Fruit fly (Drosophila melanogaster): ENCODE data around the gene CG7379.

CG7379 gene

DNA sequence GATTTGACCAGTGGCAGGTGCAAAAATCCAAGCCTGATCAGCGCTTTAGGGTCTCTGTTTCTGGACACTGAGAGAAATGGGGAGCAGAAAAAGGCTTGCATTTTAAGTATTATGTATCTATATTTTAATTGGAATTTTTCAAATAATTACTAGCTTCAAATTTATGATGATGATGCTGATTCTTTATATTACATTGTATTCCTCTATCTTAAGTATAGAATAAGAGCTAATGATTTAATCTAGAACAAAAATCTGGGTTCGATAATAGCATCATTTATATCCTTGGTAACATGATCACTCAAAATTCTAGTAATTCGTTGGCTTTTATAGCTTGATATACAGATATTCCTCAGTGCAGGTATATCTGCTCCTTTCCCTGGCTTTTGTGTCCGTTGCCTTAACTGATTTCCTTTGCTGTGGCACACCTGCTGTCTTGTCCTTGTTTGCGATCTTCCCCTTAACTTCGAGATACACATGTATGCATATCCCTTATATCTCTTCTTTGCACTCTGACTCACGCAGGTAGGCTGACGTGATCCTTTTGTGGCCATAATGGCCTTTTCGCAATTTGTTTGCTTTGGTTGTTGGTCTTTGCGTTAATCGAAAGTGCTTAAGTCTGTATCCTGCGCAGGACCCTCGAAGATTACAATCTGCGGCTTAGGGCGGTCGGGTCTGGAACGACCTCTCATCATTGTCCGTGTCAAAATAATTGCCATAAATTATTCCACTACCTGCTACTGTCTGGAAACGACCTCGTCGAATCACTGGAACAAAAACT lies 27.9 kb upstream of the CG7379 start:
- TF ChIP-seq CG8301 (tag; optimal IDR thresholded peaks at IDR 0.05): no peak
- no peak for TF ChIP-seq EcR (GFP tag; optimal IDR thresholded peaks at IDR 0.05)
- TF ChIP-seq D1 (tag; optimal IDR thresholded peaks at IDR 0.05): no peak
- no peak for TF ChIP-seq CG12605 (GFP tag; IDR thresholded peaks at IDR 0.05)
- TF ChIP-seq gl (tag; optimal IDR thresholded peaks at IDR 0.05): no peak
- peak; percentile 52 for TF ChIP-seq CG15710 (tag; optimal IDR thresholded peaks at IDR 0.05)
- no peak for TF ChIP-seq fd96Ca (GFP tag; IDR thresholded peaks at IDR 0.05)
- peak; percentile 33 for TF ChIP-seq CG9948 (tag; optimal IDR thresholded peaks at IDR 0.05)
- peak; percentile 52 for TF ChIP-seq Snoo (tag; optimal IDR thresholded peaks at IDR 0.05)
- no peak for TF ChIP-seq CG32121 (GFP tag; IDR thresholded peaks at IDR 0.05)
- no peak for TF ChIP-seq rn (GFP tag; IDR thresholded peaks at IDR 0.05)
- no peak for TF ChIP-seq CG4496 (GFP tag; IDR thresholded peaks at IDR 0.05)
- peak; percentile 62 for TF ChIP-seq CG8159 (tag; optimal IDR thresholded peaks at IDR 0.05)
- TF ChIP-seq Ets98B (GFP tag; IDR thresholded peaks at IDR 0.05): no peak
- TF ChIP-seq Pif1B (GFP tag; optimal IDR thresholded peaks at IDR 0.05): peak; percentile 31
- TF ChIP-seq CG34367 (tag; optimal IDR thresholded peaks at IDR 0.05): peak; percentile 10
- no peak for TF ChIP-seq CG10348 (GFP tag; IDR thresholded peaks at IDR 0.05)
- peak; percentile 73 for TF ChIP-seq CG17806 (tag; optimal IDR thresholded peaks at IDR 0.05)
- no peak for TF ChIP-seq CG13204 (GFP tag; optimal IDR thresholded peaks at IDR 0.05)
- TF ChIP-seq Pif1A (GFP tag; optimal IDR thresholded peaks at IDR 0.05): peak; percentile 35
- peak; percentile 21 for TF ChIP-seq CG14655 (GFP tag; optimal IDR thresholded peaks at IDR 0.05)

DNA sequence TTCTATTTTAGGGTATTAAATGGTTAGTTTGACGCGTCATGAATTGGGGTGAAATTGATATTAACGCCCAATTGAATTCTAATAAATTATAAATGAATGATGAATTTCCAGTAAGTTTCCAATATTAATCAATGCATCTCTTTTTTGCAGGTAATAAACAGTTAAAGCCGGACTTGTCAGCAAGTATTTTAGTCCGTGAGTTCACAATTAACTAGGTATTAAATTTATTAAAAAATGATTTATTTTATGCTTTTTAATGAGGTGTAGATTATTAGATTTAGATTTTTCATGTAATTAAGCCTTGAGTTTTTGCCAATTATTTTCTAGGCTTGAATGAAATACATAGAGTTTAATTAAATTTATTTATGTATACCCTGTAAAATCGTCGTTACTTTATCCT lies 23.6 kb upstream of the CG7379 start:
- TF ChIP-seq CG12605 (GFP tag; IDR thresholded peaks at IDR 0.05): no peak
- TF ChIP-seq rn (GFP tag; IDR thresholded peaks at IDR 0.05): no peak
- no peak for TF ChIP-seq CG32121 (GFP tag; IDR thresholded peaks at IDR 0.05)
- no peak for TF ChIP-seq CG14655 (GFP tag; optimal IDR thresholded peaks at IDR 0.05)
- TF ChIP-seq CG13204 (GFP tag; optimal IDR thresholded peaks at IDR 0.05): no peak
- TF ChIP-seq CG9948 (tag; optimal IDR thresholded peaks at IDR 0.05): no peak
- TF ChIP-seq CG8159 (tag; optimal IDR thresholded peaks at IDR 0.05): no peak
- TF ChIP-seq CG8301 (tag; optimal IDR thresholded peaks at IDR 0.05): no peak
- TF ChIP-seq fd96Ca (GFP tag; IDR thresholded peaks at IDR 0.05): no peak
- no peak for TF ChIP-seq Snoo (tag; optimal IDR thresholded peaks at IDR 0.05)
- TF ChIP-seq D1 (tag; optimal IDR thresholded peaks at IDR 0.05): no peak
- TF ChIP-seq gl (tag; optimal IDR thresholded peaks at IDR 0.05): no peak
- TF ChIP-seq CG15710 (tag; optimal IDR thresholded peaks at IDR 0.05): no peak
- TF ChIP-seq CG34367 (tag; optimal IDR thresholded peaks at IDR 0.05): no peak
- TF ChIP-seq Pif1B (GFP tag; optimal IDR thresholded peaks at IDR 0.05): no peak
- no peak for TF ChIP-seq CG4496 (GFP tag; IDR thresholded peaks at IDR 0.05)
- TF ChIP-seq Ets98B (GFP tag; IDR thresholded peaks at IDR 0.05): no peak

DNA sequence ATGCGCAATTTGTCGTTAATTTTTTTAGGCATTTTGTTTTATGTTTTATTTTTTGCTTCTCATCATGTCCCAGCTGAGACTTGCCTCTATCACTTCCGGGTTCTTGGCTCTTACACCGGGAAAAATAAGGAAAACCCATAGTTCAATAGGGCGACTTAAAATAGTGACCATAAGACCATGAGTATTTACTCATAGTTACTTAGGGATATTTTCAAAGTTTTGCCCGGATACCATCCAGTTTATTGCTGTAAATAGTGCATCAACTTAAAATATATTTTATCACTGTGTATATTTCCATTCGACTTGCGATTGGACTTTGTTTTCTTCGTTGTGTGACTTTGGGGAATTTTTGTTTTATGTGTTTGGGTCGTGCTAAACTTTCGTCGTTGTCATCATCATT lies 20.7 kb upstream of the CG7379 start:
- TF ChIP-seq CG9948 (tag; optimal IDR thresholded peaks at IDR 0.05) (no peak), Pif1B (GFP tag; optimal IDR thresholded peaks at IDR 0.05) (no peak), Ets98B (GFP tag; IDR thresholded peaks at IDR 0.05) (no peak), Snoo (tag; optimal IDR thresholded peaks at IDR 0.05) (no peak), gl (tag; optimal IDR thresholded peaks at IDR 0.05) (no peak), CG32121 (GFP tag; IDR thresholded peaks at IDR 0.05) (no peak), CG13204 (GFP tag; optimal IDR thresholded peaks at IDR 0.05) (no peak), CG10348 (GFP tag; IDR thresholded peaks at IDR 0.05) (no peak), EcR (GFP tag; optimal IDR thresholded peaks at IDR 0.05) (no peak), CG8301 (tag; optimal IDR thresholded peaks at IDR 0.05) (no peak), CG4496 (GFP tag; IDR thresholded peaks at IDR 0.05) (no peak), CG8159 (tag; optimal IDR thresholded peaks at IDR 0.05) (no peak), CG17806 (tag; optimal IDR thresholded peaks at IDR 0.05) (no peak), CG34367 (tag; optimal IDR thresholded peaks at IDR 0.05) (no peak), D1 (tag; optimal IDR thresholded peaks at IDR 0.05) (no peak), CG12605 (GFP tag; IDR thresholded peaks at IDR 0.05) (no peak), rn (GFP tag; IDR thresholded peaks at IDR 0.05) (no peak), fd96Ca (GFP tag; IDR thresholded peaks at IDR 0.05) (no peak)

DNA sequence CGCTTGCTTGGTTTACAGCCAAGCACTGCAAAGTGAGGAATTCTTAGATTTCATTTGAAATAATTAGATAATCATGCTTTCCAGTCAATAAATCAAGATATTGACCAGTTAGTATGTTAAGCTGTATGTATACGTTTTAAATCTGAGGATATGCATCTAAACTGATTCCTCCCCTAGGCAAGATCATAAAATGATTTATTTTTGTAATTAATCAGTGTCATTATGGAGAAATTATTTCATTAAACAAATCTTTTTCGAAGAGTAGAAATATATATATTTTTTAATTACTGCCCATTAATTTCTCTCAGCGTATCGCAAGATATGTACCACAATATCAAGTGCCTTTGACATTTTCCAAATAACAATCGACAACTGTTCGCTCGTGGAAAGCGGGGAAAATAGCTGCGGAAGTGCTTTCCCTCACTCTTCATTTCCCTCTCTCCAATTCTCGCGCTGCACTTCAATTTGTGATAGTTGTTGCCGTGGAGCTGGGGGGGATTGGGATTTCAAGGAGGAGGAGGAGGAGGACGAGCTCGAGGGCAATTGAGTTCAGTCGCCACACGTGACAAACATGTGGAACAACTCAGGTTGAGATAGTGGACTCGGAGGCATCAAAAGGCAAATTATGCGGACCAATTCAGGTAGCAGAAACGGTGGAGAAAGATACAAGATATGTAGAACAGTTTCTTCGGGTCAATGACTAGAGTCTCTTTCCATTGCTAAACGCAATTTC lies 16.3 kb upstream of the CG7379 start:
- TF ChIP-seq CG8159 (tag; optimal IDR thresholded peaks at IDR 0.05): no peak
- TF ChIP-seq rn (GFP tag; IDR thresholded peaks at IDR 0.05): no peak
- TF ChIP-seq CG13204 (GFP tag; optimal IDR thresholded peaks at IDR 0.05): no peak
- peak; percentile 30 for TF ChIP-seq CG17806 (tag; optimal IDR thresholded peaks at IDR 0.05)
- TF ChIP-seq CG32121 (GFP tag; IDR thresholded peaks at IDR 0.05): no peak
- TF ChIP-seq Ets98B (GFP tag; IDR thresholded peaks at IDR 0.05): no peak
- no peak for TF ChIP-seq CG12605 (GFP tag; IDR thresholded peaks at IDR 0.05)
- no peak for TF ChIP-seq CG10348 (GFP tag; IDR thresholded peaks at IDR 0.05)
- TF ChIP-seq fd96Ca (GFP tag; IDR thresholded peaks at IDR 0.05): no peak
- no peak for TF ChIP-seq CG9948 (tag; optimal IDR thresholded peaks at IDR 0.05)
- no peak for TF ChIP-seq Snoo (tag; optimal IDR thresholded peaks at IDR 0.05)
- peak; percentile 52 for TF ChIP-seq CG8301 (tag; optimal IDR thresholded peaks at IDR 0.05)
- TF ChIP-seq Pif1A (GFP tag; optimal IDR thresholded peaks at IDR 0.05): no peak
- TF ChIP-seq EcR (GFP tag; optimal IDR thresholded peaks at IDR 0.05): peak; percentile 10
- no peak for TF ChIP-seq CG34367 (tag; optimal IDR thresholded peaks at IDR 0.05)
- TF ChIP-seq CG15710 (tag; optimal IDR thresholded peaks at IDR 0.05): no peak
- no peak for TF ChIP-seq Pif1B (GFP tag; optimal IDR thresholded peaks at IDR 0.05)
- TF ChIP-seq D1 (tag; optimal IDR thresholded peaks at IDR 0.05): no peak
- TF ChIP-seq gl (tag; optimal IDR thresholded peaks at IDR 0.05): no peak
- TF ChIP-seq CG4496 (GFP tag; IDR thresholded peaks at IDR 0.05): peak; percentile 37; the same call in 1 of the 3 replicates
- TF ChIP-seq CG14655 (GFP tag; optimal IDR thresholded peaks at IDR 0.05): peak; percentile 73

DNA sequence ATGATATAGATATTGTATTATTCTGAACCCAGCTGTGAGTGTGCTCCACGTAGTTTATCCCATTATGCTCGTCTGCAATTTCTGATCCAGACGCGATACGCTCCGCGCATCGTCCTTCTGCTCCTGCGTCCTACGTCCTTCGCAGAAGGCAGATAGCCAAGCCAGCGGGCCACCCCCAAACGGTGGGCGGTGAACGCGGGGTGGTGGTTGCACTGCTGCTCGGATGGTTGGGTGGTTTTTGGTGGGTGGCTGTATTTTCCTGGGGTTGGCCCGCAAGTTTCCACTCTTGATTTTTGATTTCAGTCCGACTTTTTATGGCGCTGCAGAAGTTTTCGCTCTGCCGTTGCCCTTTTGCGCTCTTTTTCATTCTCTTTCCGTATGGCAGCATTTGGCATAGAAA lies 14.4 kb upstream of the CG7379 start:
- TF ChIP-seq CG32121 (GFP tag; IDR thresholded peaks at IDR 0.05) (no peak), CG12605 (GFP tag; IDR thresholded peaks at IDR 0.05) (no peak)

Measured in whole organism, pupa.